Worm (Caenorhabditis elegans) whole organism, L4 larva: ENCODE results near the gene C44C10.9.

Experiments
- R02D3.7 ChIP-seq: fragments of 150-350 bp; sonication (generic microtip); optimal IDR thresholded peaks from 3 replicates; lab custom pipeline; 2014; ENCODE audit warnings: missing biosample characterization, missing genetic modification characterization
- aha-1 ChIP-seq: fragments of 150-350 bp; peaks from one replicate; lab custom pipeline; 2014; ENCODE audit warnings: missing biosample characterization, missing genetic modification characterization
- ama-1 ChIP-seq: fragments of 150-350 bp; optimal IDR thresholded peaks from 2 replicates; lab custom pipeline; 2014; ENCODE audit warnings: inconsistent platforms, mixed read lengths
- arid-1 ChIP-seq: fragments of 200-800 bp; sonication (Bioruptor generic); conservative IDR thresholded peaks from 2 replicates; pipeline ENCODE4 v1.3.6; 2022; ENCODE audit warnings: missing genetic modification reagents, missing genetic modification characterization, missing compliant biosample characterization
- ceh-20 ChIP-seq: fragments of 200-800 bp; sonication (Bioruptor generic); IDR thresholded peaks from 2 replicates; pipeline ENCODE4 v1.3.6; 2022; ENCODE audit warnings: missing genetic modification reagents, missing genetic modification characterization, missing compliant biosample characterization
- ceh-28 ChIP-seq: fragments of 150-350 bp; optimal IDR thresholded peaks from 2 replicates; lab custom pipeline; 2014; ENCODE audit warnings: missing biosample characterization, missing genetic modification reagents, missing genetic modification characterization
- ceh-32 ChIP-seq: sonication (generic microtip); optimal IDR thresholded peaks from 2 replicates; lab custom pipeline; 2016; ENCODE audit warnings: mild to moderate bottlenecking, missing genetic modification characterization, missing compliant biosample characterization; ENCODE audit not compliant: poor library complexity
- ceh-62 ChIP-seq: sonication (generic microtip); optimal IDR thresholded peaks from 2 replicates; lab custom pipeline; 2017; ENCODE audit warnings: missing biosample characterization, missing genetic modification characterization
- ctbp-1 ChIP-seq: fragments of 200-800 bp; sonication (Bioruptor generic); IDR thresholded peaks from 2 replicates; pipeline ENCODE4 v1.3.6; 2022; ENCODE audit warnings: missing genetic modification reagents, missing genetic modification characterization, missing compliant biosample characterization
- daf-16 ChIP-seq, 3 experiments: sonication (generic microtip); optimal IDR thresholded peaks; 2 replicates each; lab custom pipeline; 2016 to 2017; ENCODE audit warnings: missing genetic modification characterization in 3 of 3, missing genetic modification reagents in 3 of 3, mild to moderate bottlenecking in 2 of 3, missing compliant biosample characterization in 2 of 3, missing biosample characterization in 1 of 3, moderate library complexity in 1 of 3
- daf-19 ChIP-seq: fragments of 200-800 bp; sonication (Bioruptor generic); conservative IDR thresholded peaks from 2 replicates; pipeline ENCODE4 v1.3.6; 2022; ENCODE audit warnings: missing genetic modification characterization, missing compliant biosample characterization
- dmd-6 ChIP-seq: fragments of 200-800 bp; sonication (Bioruptor generic); IDR thresholded peaks from 2 replicates; pipeline ENCODE4 v1.3.6; 2022; ENCODE audit warnings: missing genetic modification reagents, missing genetic modification characterization, missing compliant biosample characterization
- dpl-1 ChIP-seq: fragments of 150-350 bp; optimal IDR thresholded peaks from 2 replicates; lab custom pipeline; 2014; ENCODE audit warnings: missing biosample characterization, missing genetic modification reagents, missing genetic modification characterization
- dve-1 ChIP-seq: sonication (generic microtip); optimal IDR thresholded peaks from 2 replicates; lab custom pipeline; 2017; ENCODE audit warnings: antibody characterized with exemption, mild to moderate bottlenecking, missing genetic modification characterization, missing compliant biosample characterization; ENCODE audit not compliant: insufficient read depth
- egl-43 ChIP-seq: fragments of 200-800 bp; sonication (Bioruptor generic); IDR thresholded peaks from 2 replicates; pipeline ENCODE4 v1.3.6; 2022; ENCODE audit warnings: missing genetic modification reagents, missing genetic modification characterization, missing compliant biosample characterization
- fos-1 ChIP-seq: fragments of 150-350 bp; optimal IDR thresholded peaks from 2 replicates; lab custom pipeline; 2014; ENCODE audit warnings: missing biosample characterization, missing genetic modification characterization
- gei-8 ChIP-seq: fragments of 200-800 bp; sonication (Bioruptor generic); optimal IDR thresholded peaks from 2 replicates; lab custom pipeline; 2018; ENCODE audit warnings: mild to moderate bottlenecking, missing genetic modification characterization, missing compliant biosample characterization
- hlh-30 ChIP-seq: sonication (generic microtip); optimal IDR thresholded peaks from 2 replicates; lab custom pipeline; 2017; ENCODE audit warnings: antibody characterized with exemption, mild to moderate bottlenecking, missing genetic modification characterization, missing compliant biosample characterization; ENCODE audit not compliant: insufficient read depth
- hmg-1.1 ChIP-seq: fragments of 200-800 bp; sonication (Bioruptor generic); IDR thresholded peaks from 2 replicates; pipeline ENCODE4 v1.3.6; 2022; ENCODE audit warnings: missing genetic modification reagents, missing genetic modification characterization, missing compliant biosample characterization
- jun-1 ChIP-seq: fragments of 150-350 bp; optimal IDR thresholded peaks from 2 replicates; lab custom pipeline; 2014; ENCODE audit warnings: missing biosample characterization, missing genetic modification reagents, missing genetic modification characterization
- lin-38 ChIP-seq: fragments of 200-800 bp; sonication (Bioruptor generic); IDR thresholded peaks from 2 replicates; pipeline ENCODE4 v1.3.6; 2022; ENCODE audit warnings: missing genetic modification reagents, missing genetic modification characterization, missing compliant biosample characterization
- madf-5 ChIP-seq, 2 experiments: fragments of 200-800 bp; sonication (Bioruptor generic); IDR thresholded peaks; 2 replicates each; pipeline ENCODE4 v1.3.6; 2022; ENCODE audit warnings: missing compliant biosample characterization in 2 of 2, missing genetic modification characterization in 2 of 2
- madf-9 ChIP-seq: fragments of 200-800 bp; sonication (Bioruptor generic); conservative IDR thresholded peaks from 2 replicates; pipeline ENCODE4 v1.3.6; 2022; ENCODE audit warnings: missing genetic modification reagents, missing genetic modification characterization, missing compliant biosample characterization
- mes-2 ChIP-seq: sonication (generic microtip); optimal IDR thresholded peaks from 2 replicates; lab custom pipeline; 2016; ENCODE audit warnings: missing genotype, mild to moderate bottlenecking, missing genetic modification characterization, missing compliant biosample characterization; ENCODE audit not compliant: poor library complexity, severe bottlenecking
- nhr-25 ChIP-seq: sonication (generic microtip); optimal IDR thresholded peaks from 2 replicates; lab custom pipeline; 2017; ENCODE audit warnings: missing genetic modification characterization, mild to moderate bottlenecking, missing compliant biosample characterization, antibody characterized with exemption, moderate library complexity, borderline replicate concordance; ENCODE audit not compliant: insufficient read depth
- nhr-41 ChIP-seq: fragments of 200-800 bp; sonication (Bioruptor generic); IDR thresholded peaks from 2 replicates; pipeline ENCODE4 v1.3.6; 2022; ENCODE audit warnings: missing genetic modification reagents, missing genetic modification characterization, missing compliant biosample characterization
- nhr-42 ChIP-seq: fragments of 200-800 bp; sonication (Bioruptor generic); IDR thresholded peaks from 2 replicates; pipeline ENCODE4 v1.3.6; 2022; ENCODE audit warnings: missing genetic modification characterization, missing compliant biosample characterization
- nhr-48 ChIP-seq: sonication (generic microtip); optimal IDR thresholded peaks from 2 replicates; lab custom pipeline; 2016; ENCODE audit warnings: mild to moderate bottlenecking, missing genetic modification characterization, missing compliant biosample characterization
- nhr-6 ChIP-seq: fragments of 150-350 bp; optimal IDR thresholded peaks from 2 replicates; lab custom pipeline; 2014; ENCODE audit warnings: missing biosample characterization, missing genetic modification characterization
- nhr-76 ChIP-seq: fragments of 150-350 bp; optimal IDR thresholded peaks from 2 replicates; lab custom pipeline; 2014; ENCODE audit warnings: missing biosample characterization, missing genetic modification characterization
- nhr-77 ChIP-seq: fragments of 150-350 bp; optimal IDR thresholded peaks from 2 replicates; lab custom pipeline; 2014; ENCODE audit warnings: missing biosample characterization, missing genetic modification characterization
- pqm-1 ChIP-seq: sonication (generic microtip); optimal IDR thresholded peaks from 2 replicates; lab custom pipeline; 2017; ENCODE audit warnings: missing biosample characterization, missing genetic modification characterization
- rbr-2 ChIP-seq: sonication (generic microtip); optimal IDR thresholded peaks from 2 replicates; lab custom pipeline; 2016; ENCODE audit warnings: missing genotype, missing genetic modification characterization, missing compliant biosample characterization
- set-16 ChIP-seq: fragments of 200-800 bp; sonication (Bioruptor generic); IDR thresholded peaks from 2 replicates; pipeline ENCODE4 v1.3.6; 2022; ENCODE audit warnings: missing genetic modification reagents, missing genetic modification characterization, missing compliant biosample characterization
- snpc-1.2 ChIP-seq: fragments of 200-800 bp; sonication (Bioruptor generic); IDR thresholded peaks from 2 replicates; pipeline ENCODE4 v1.3.6; 2022; ENCODE audit warnings: missing genetic modification reagents, missing genetic modification characterization, missing compliant biosample characterization
- spr-1 ChIP-seq: sonication (generic microtip); optimal IDR thresholded peaks from 2 replicates; lab custom pipeline; 2016; ENCODE audit warnings: mild to moderate bottlenecking, missing genetic modification characterization, missing compliant biosample characterization
- tag-97 ChIP-seq: fragments of 200-800 bp; sonication (Bioruptor generic); IDR thresholded peaks from 2 replicates; pipeline ENCODE4 v1.3.6; 2022; ENCODE audit warnings: missing genetic modification characterization, missing compliant biosample characterization
- unc-130 ChIP-seq: sonication (generic microtip); optimal IDR thresholded peaks from 2 replicates; lab custom pipeline; 2016; ENCODE audit warnings: missing genetic modification reagents, missing genetic modification characterization, missing compliant biosample characterization
- zfp-3 ChIP-seq: fragments of 200-800 bp; sonication (Bioruptor generic); conservative IDR thresholded peaks from 2 replicates; pipeline ENCODE4 v1.3.6; 2022; ENCODE audit warnings: missing genetic modification reagents, missing genetic modification characterization, missing compliant biosample characterization

The C44C10.9 gene

ce11 chrX:11710229-11710628, 6.1 kb downstream of the C44C10.9 start, which contains the start of gene C44C10.11 (continued):
- TF ChIP-seq nhr-6 (tag; lab: Kevin White, UChicago): no peak
- TF ChIP-seq ceh-62 (tag; lab: Kevin White, UChicago): no peak
- TF ChIP-seq dmd-6 (GFP tag; lab: Robert Waterston, UW): peak; percentile 96
- 0 out of 2 replicates have a peak, but pooled peaks have one; percentile 22 for TF ChIP-seq hmg-1.1 (GFP tag; lab: Robert Waterston, UW)
- peak; percentile 18 for TF ChIP-seq jun-1 (tag; lab: Kevin White, UChicago)
- no peak for TF ChIP-seq daf-16 (GFP tag; optimal IDR thresholded peaks at IDR 0.05; lab: Kevin White, UChicago)
- peak; percentile 46 for TF ChIP-seq daf-16 (tag; optimal IDR thresholded peaks at IDR 0.05; lab: Kevin White, UChicago)
- TF ChIP-seq aha-1: peak; percentile 89
- no peak for TF ChIP-seq nhr-25 (tag; lab: Kevin White, UChicago)
- TF ChIP-seq R02D3.7 (tag; lab: Kevin White, UChicago): no peak
- no peak for TF ChIP-seq set-16
- TF ChIP-seq nhr-48 (tag; lab: Kevin White, UChicago): peak; percentile 73
- no peak for TF ChIP-seq ctbp-1 (GFP tag; lab: Robert Waterston, UW)
- TF ChIP-seq snpc-1.2: no peak
- no peak for TF ChIP-seq ama-1
- TF ChIP-seq daf-19 (GFP tag; lab: Robert Waterston, UW): no peak
- TF ChIP-seq gei-8 (GFP tag; lab: Kevin White, UChicago): no peak
- no peak for TF ChIP-seq ceh-28
- TF ChIP-seq nhr-76 (tag; lab: Kevin White, UChicago): no peak
- TF ChIP-seq nhr-42: no peak
- TF ChIP-seq nhr-41 (GFP tag; lab: Robert Waterston, UW): 0 out of 2 replicates have a peak, but pooled peaks have one; percentile 46
- TF ChIP-seq nhr-77 (tag; lab: Kevin White, UChicago): peak; percentile 29
- TF ChIP-seq ceh-32: no peak
- peak; percentile 75 for TF ChIP-seq dve-1
- TF ChIP-seq egl-43 (GFP tag; lab: Robert Waterston, UW): no peak
- TF ChIP-seq spr-1 (tag; lab: Kevin White, UChicago): no peak
- TF ChIP-seq hlh-30 (tag; lab: Kevin White, UChicago): peak; percentile 77
- no peak for TF ChIP-seq mes-2 (tag; lab: Kevin White, UChicago)
- no peak for TF ChIP-seq dpl-1
- no peak for TF ChIP-seq zfp-3 (GFP tag; lab: Robert Waterston, UW)

- TF ChIP-seq ceh-20 (GFP tag; lab: Robert Waterston, UW): no peak
- no peak for TF ChIP-seq spr-1 (tag; lab: Kevin White, UChicago)
- TF ChIP-seq unc-130 (GFP tag; lab: Kevin White, UChicago): no peak
- no peak for TF ChIP-seq arid-1
- TF ChIP-seq madf-9 (GFP tag; lab: Robert Waterston, UW): no peak
Measured at ce11 chrX:11702236-11702635, 14.1 kb downstream of the C44C10.9 start, which contains the start of gene C44C10.3. Gene C44C10.3 (plus strand): TSS chrX:11702536.

- no peak for TF ChIP-seq pqm-1 (tag; lab: Kevin White, UChicago)
Measured at ce11 chrX:11700263-11700662, 16.1 kb downstream of the C44C10.9 start, which contains the start of gene C44C10.15. Gene C44C10.15 (minus strand): TSS chrX:11700363.

ce11 chrX:11696696-11697095, 19.6 kb downstream of the C44C10.9 start, which contains the start of gene C44C10.12:
Gene C44C10.12 (plus strand): TSS chrX:11696996.
- TF ChIP-seq fos-1 (no peak), tag-97 (GFP tag; lab: Robert Waterston, UW) (no peak), madf-5 (GFP tag; IDR thresholded peaks at IDR 0.05; lab: Robert Waterston, UW) (no peak), lin-38 (GFP tag; lab: Robert Waterston, UW) (no peak), rbr-2 (tag; lab: Kevin White, UChicago) (no peak)
